Fruit fly (Drosophila melanogaster) whole organism, embryonic: Measurements from ENCODE around the gene CG4660.
A peak's percentile ranks its signal among the peaks of the same experiment; 100 is the strongest.

ENCODE experiments used
- Asciz ChIP-seq: fragments of 200-800 bp; sonication (Bioruptor generic); optimal IDR thresholded peaks from 2 replicates; lab custom pipeline; 2017; ENCODE audit warnings: missing biosample characterization, mild to moderate bottlenecking, missing genetic modification characterization, missing genetic modification reagents
- Awh ChIP-seq: fragments of 200-800 bp; sonication (Bioruptor generic); IDR thresholded peaks from 2 replicates; pipeline ENCODE4, ENCODE4 v1.3.6; 2022; ENCODE audit warnings: missing biosample characterization, missing genetic modification characterization
- B-H2 ChIP-seq: fragments of 200-800 bp; sonication (Bioruptor generic); optimal IDR thresholded peaks from 2 replicates; lab custom pipeline; 2018; ENCODE audit warnings: missing biosample characterization, mild to moderate bottlenecking, missing genetic modification characterization
- Bgb ChIP-seq: fragments of 200-800 bp; sonication (Bioruptor generic); IDR thresholded peaks from 2 replicates; pipeline ENCODE4 v1.3.6; 2022; ENCODE audit warnings: missing biosample characterization, missing genetic modification characterization; ENCODE audit not compliant: partially characterized antibody
- CG10267 ChIP-seq: fragments of 200-800 bp; sonication (Bioruptor generic); optimal IDR thresholded peaks from 2 replicates; lab custom pipeline; 2018; ENCODE audit warnings: missing biosample characterization, mild to moderate bottlenecking, missing genetic modification characterization, moderate library complexity
- CG10543 ChIP-seq: fragments of 200-800 bp; sonication (Bioruptor generic); optimal IDR thresholded peaks from 3 replicates; lab custom pipeline; 2017; ENCODE audit warnings: missing biosample characterization, mild to moderate bottlenecking, missing genetic modification characterization, moderate library complexity
- CG10979 ChIP-seq: fragments of 200-800 bp; sonication (Bioruptor generic); optimal IDR thresholded peaks from 2 replicates; lab custom pipeline; 2018; ENCODE audit warnings: missing biosample characterization, mild to moderate bottlenecking, missing genetic modification characterization, moderate library complexity
- CG11247 ChIP-seq: fragments of 200-800 bp; sonication (Bioruptor generic); IDR thresholded peaks from 2 replicates; pipeline ENCODE4 v1.3.6; 2022; ENCODE audit warnings: missing biosample characterization, missing genetic modification characterization
- CG12104 ChIP-seq: fragments of 200-800 bp; sonication (Bioruptor generic); optimal IDR thresholded peaks from 3 replicates; lab custom pipeline; 2016; ENCODE audit warnings: missing biosample characterization, missing genetic modification characterization
- CG1233 ChIP-seq: fragments of 200-800 bp; sonication (Bioruptor generic); optimal IDR thresholded peaks from 4 replicates; lab custom pipeline; 2018; ENCODE audit warnings: missing biosample characterization, mild to moderate bottlenecking, missing genetic modification characterization
- CG13624 ChIP-seq: fragments of 200-800 bp; sonication (Bioruptor generic); optimal IDR thresholded peaks from 2 replicates; lab custom pipeline; 2016; ENCODE audit warnings: missing biosample characterization, missing genetic modification characterization
- CG15073 ChIP-seq: fragments of 200-800 bp; sonication (Bioruptor generic); optimal IDR thresholded peaks from 2 replicates; lab custom pipeline; 2016; ENCODE audit warnings: missing biosample characterization, missing genetic modification characterization
- CG17186 ChIP-seq: fragments of 200-800 bp; sonication (Bioruptor generic); optimal IDR thresholded peaks from 3 replicates; lab custom pipeline; 2017; ENCODE audit warnings: missing biosample characterization, missing genetic modification reagents, missing genetic modification characterization
- CG1792 ChIP-seq: fragments of 200-800 bp; sonication (Bioruptor generic); optimal IDR thresholded peaks from 2 replicates; lab custom pipeline; 2016; ENCODE audit warnings: missing biosample characterization, missing genetic modification characterization
- CG3163 ChIP-seq: fragments of 200-800 bp; sonication (Bioruptor generic); optimal IDR thresholded peaks from 3 replicates; lab custom pipeline; 2016; ENCODE audit warnings: missing biosample characterization, missing genetic modification characterization
- CG3726 ChIP-seq: fragments of 200-800 bp; sonication (Bioruptor generic); IDR thresholded peaks from 3 replicates; pipeline ENCODE4, ENCODE4 v1.3.6; 2022; ENCODE audit warnings: missing biosample characterization, missing genetic modification characterization
- CG3847 ChIP-seq: fragments of 200-800 bp; sonication (Bioruptor generic); IDR thresholded peaks from 2 replicates; pipeline ENCODE4 v1.3.6; 2022; ENCODE audit warnings: missing biosample characterization, missing genetic modification characterization
- CG6254 ChIP-seq: fragments of 200-800 bp; sonication (Bioruptor generic); optimal IDR thresholded peaks from 3 replicates; lab custom pipeline; 2017; ENCODE audit warnings: mild to moderate bottlenecking, missing biosample characterization, missing genetic modification reagents, missing genetic modification characterization
- CG6813 ChIP-seq: fragments of 200-800 bp; sonication (Bioruptor generic); optimal IDR thresholded peaks from 2 replicates; lab custom pipeline; 2017; ENCODE audit warnings: missing biosample characterization, missing genetic modification characterization, mild to moderate bottlenecking, moderate library complexity, missing genetic modification reagents
- CG6854 ChIP-seq: fragments of 200-800 bp; sonication (Bioruptor generic); optimal IDR thresholded peaks from 3 replicates; lab custom pipeline; 2017; ENCODE audit warnings: missing biosample characterization, mild to moderate bottlenecking, missing genetic modification characterization
- CG9215 ChIP-seq: fragments of 200-800 bp; sonication (Bioruptor generic); IDR thresholded peaks from 2 replicates; pipeline ENCODE4 v1.3.6; 2022; ENCODE audit warnings: missing biosample characterization, missing genetic modification characterization
- Dll ChIP-seq: fragments of 200-800 bp; sonication (Bioruptor generic); IDR thresholded peaks from 4 replicates; pipeline ENCODE4 v1.3.6; 2022; ENCODE audit warnings: missing biosample characterization, missing genetic modification characterization; ENCODE audit not compliant: partially characterized antibody
- HLH54F ChIP-seq: fragments of 200-800 bp; sonication (Bioruptor generic); optimal IDR thresholded peaks from 3 replicates; lab custom pipeline; 2016; ENCODE audit warnings: missing biosample characterization, missing genetic modification characterization
- Lpt ChIP-seq: fragments of >200 bp; optimal IDR thresholded peaks from 2 replicates; lab custom pipeline; 2018; ENCODE audit warnings: missing biosample characterization, missing genetic modification characterization
- MESR4 ChIP-seq: fragments of 200-800 bp; sonication (Bioruptor generic); optimal IDR thresholded peaks from 2 replicates; lab custom pipeline; 2018; ENCODE audit warnings: missing biosample characterization, mild to moderate bottlenecking, missing genetic modification characterization, moderate library complexity
- Meics ChIP-seq: fragments of 200-800 bp; sonication (Bioruptor generic); optimal IDR thresholded peaks from 2 replicates; lab custom pipeline; 2017; ENCODE audit warnings: missing biosample characterization, mild to moderate bottlenecking, missing genetic modification characterization
- Oaz ChIP-seq: fragments of 200-800 bp; sonication (Bioruptor generic); IDR thresholded peaks from 2 replicates; pipeline ENCODE4 v1.3.6; 2022; ENCODE audit warnings: missing biosample characterization, missing genetic modification characterization
- Oli ChIP-seq: fragments of 200-800 bp; sonication (Bioruptor generic); optimal IDR thresholded peaks from 2 replicates; lab custom pipeline; 2018; ENCODE audit warnings: missing biosample characterization, mild to moderate bottlenecking, missing genetic modification characterization, moderate library complexity
- Optix ChIP-seq: fragments of 200-800 bp; sonication (Bioruptor generic); IDR thresholded peaks from 3 replicates; pipeline ENCODE4 v1.3.6; 2022; ENCODE audit warnings: missing biosample characterization, missing genetic modification characterization
- Sry-β ChIP-seq: fragments of 200-800 bp; sonication (Bioruptor generic); optimal IDR thresholded peaks from 2 replicates; lab custom pipeline; 2018; ENCODE audit warnings: missing biosample characterization, mild to moderate bottlenecking, missing genetic modification characterization, moderate library complexity
- ash1 ChIP-seq: fragments of 200-800 bp; sonication (Bioruptor generic); optimal IDR thresholded peaks from 2 replicates; lab custom pipeline; 2018; ENCODE audit warnings: missing biosample characterization, mild to moderate bottlenecking, missing genetic modification characterization
- br ChIP-seq: fragments of >200 bp; optimal IDR thresholded peaks from 2 replicates; lab custom pipeline; 2017
- btn ChIP-seq: fragments of 200-800 bp; sonication (Bioruptor generic); optimal IDR thresholded peaks from 2 replicates; lab custom pipeline; 2016; ENCODE audit warnings: missing biosample characterization, missing genetic modification characterization
- da ChIP-seq: fragments of 200-800 bp; sonication (Bioruptor generic); optimal IDR thresholded peaks from 2 replicates; lab custom pipeline; 2016; ENCODE audit warnings: missing biosample characterization, missing genetic modification characterization
- dan ChIP-seq: fragments of 200-800 bp; sonication (Bioruptor generic); IDR thresholded peaks from 2 replicates; pipeline ENCODE4 v1.3.6; 2022; ENCODE audit warnings: missing biosample characterization, missing genetic modification characterization
- dati ChIP-seq: fragments of 200-800 bp; sonication (Bioruptor generic); IDR thresholded peaks from 2 replicates; pipeline ENCODE4 v1.3.6; 2022; ENCODE audit warnings: missing biosample characterization, missing genetic modification characterization
- gcm2 ChIP-seq: fragments of 200-800 bp; sonication (Bioruptor generic); optimal IDR thresholded peaks from 2 replicates; lab custom pipeline; 2016; ENCODE audit warnings: missing biosample characterization, missing genetic modification characterization
- gsb-n ChIP-seq: fragments of 200-800 bp; sonication (Bioruptor generic); optimal IDR thresholded peaks from 3 replicates; lab custom pipeline; 2018; ENCODE audit warnings: missing biosample characterization, mild to moderate bottlenecking, missing genetic modification characterization
- h ChIP-seq: fragments of >200 bp; optimal IDR thresholded peaks from 2 replicates; lab custom pipeline; 2017
- hbn ChIP-seq: fragments of 200-800 bp; sonication (Bioruptor generic); IDR thresholded peaks from 2 replicates; pipeline ENCODE4 v1.3.6; 2022; ENCODE audit warnings: missing biosample characterization, missing genetic modification characterization; ENCODE audit not compliant: partially characterized antibody
- kah ChIP-seq: fragments of 200-800 bp; sonication (Bioruptor generic); optimal IDR thresholded peaks from 2 replicates; lab custom pipeline; 2018; ENCODE audit warnings: missing biosample characterization, mild to moderate bottlenecking, missing genetic modification characterization
- oc ChIP-seq: fragments of 200-800 bp; sonication (Bioruptor generic); optimal IDR thresholded peaks from 2 replicates; lab custom pipeline; 2018; ENCODE audit warnings: missing biosample characterization, mild to moderate bottlenecking, missing genetic modification characterization, moderate library complexity
- org-1 ChIP-seq: fragments of 200-800 bp; sonication (Bioruptor generic); optimal IDR thresholded peaks from 2 replicates; lab custom pipeline; 2017; ENCODE audit warnings: missing biosample characterization, missing genetic modification characterization
- pzg ChIP-seq: fragments of 200-800 bp; sonication (Bioruptor generic); optimal IDR thresholded peaks from 3 replicates; lab custom pipeline; 2018; ENCODE audit warnings: missing biosample characterization, mild to moderate bottlenecking, missing genetic modification characterization, moderate library complexity
- salm ChIP-seq: fragments of 200-800 bp; sonication (Bioruptor generic); optimal IDR thresholded peaks from 2 replicates; lab custom pipeline; 2018; ENCODE audit warnings: missing biosample characterization, mild to moderate bottlenecking, missing genetic modification characterization
- sc ChIP-seq, 3 experiments: fragments of >200 bp in 2 of 3; fragments of 200-800 bp in 1 of 3; sonication (Bioruptor generic) in 1 of 3; optimal IDR thresholded peaks; 2 replicates in 2 of 3; 3 replicates in 1 of 3; lab custom pipeline; 2017; ENCODE audit warnings: mild to moderate bottlenecking in 1 of 3, missing biosample characterization in 1 of 3, missing genetic modification characterization in 1 of 3, missing genetic modification reagents in 1 of 3
- sug ChIP-seq: fragments of 200-800 bp; optimal IDR thresholded peaks from 2 replicates; lab custom pipeline; 2019; ENCODE audit warnings: missing biosample characterization, mild to moderate bottlenecking, missing genetic modification characterization, moderate library complexity
- tio ChIP-seq: fragments of 200-800 bp; sonication (Bioruptor generic); optimal IDR thresholded peaks from 2 replicates; lab custom pipeline; 2017; ENCODE audit warnings: missing biosample characterization, missing genetic modification characterization, inconsistent platforms
- toy ChIP-seq: fragments of 200-800 bp; sonication (Bioruptor generic); IDR thresholded peaks from 2 replicates; pipeline ENCODE4 v1.3.6; 2022; ENCODE audit warnings: missing biosample characterization, missing genetic modification characterization
- trem ChIP-seq: fragments of 200-800 bp; optimal IDR thresholded peaks from 3 replicates; lab custom pipeline; 2019; ENCODE audit warnings: missing biosample characterization, mild to moderate bottlenecking, missing genetic modification characterization, moderate library complexity
- ttk ChIP-seq: fragments of 200-800 bp; sonication (Bioruptor generic); IDR thresholded peaks from 2 replicates; pipeline ENCODE4 v2.1.2; 2022; ENCODE audit warnings: missing biosample characterization, missing genetic modification characterization

The CG4660 gene

DNA sequence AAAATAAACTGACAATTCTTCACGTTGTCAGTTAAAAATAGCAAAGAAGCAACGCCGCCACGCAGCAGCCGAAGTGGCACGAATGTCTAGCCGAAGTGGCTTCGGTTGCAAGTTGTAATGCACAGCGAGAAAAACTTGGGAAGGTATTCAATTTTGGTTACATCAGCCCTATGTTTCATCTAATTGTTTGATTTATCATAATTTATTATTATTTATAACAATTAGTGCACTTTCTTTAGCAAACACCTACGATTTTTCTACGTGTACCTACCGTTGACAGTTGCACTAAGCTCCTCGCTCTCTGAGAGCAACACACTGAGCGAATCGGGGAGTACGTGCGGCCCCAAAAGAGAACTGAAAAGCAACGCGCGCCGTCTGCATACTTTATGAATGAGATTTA, 6.3 kb downstream of the CG4660 start, which contains the start of gene Tsp5D (continued):
- TF ChIP-seq Oli = peak; percentile 94
- TF ChIP-seq org-1 (GFP tag; lab: Kevin White, UChicago) = peak; percentile 85
- TF ChIP-seq CG13624 (GFP tag; lab: Kevin White, UChicago) = no peak
- no peak for TF ChIP-seq da
- peak; percentile 90 for TF ChIP-seq salm (tag; lab: Kevin White, UChicago)
- TF ChIP-seq MESR4 (GFP tag; lab: Kevin White, UChicago) = peak; percentile 23
- peak; percentile 50; the same call in 1 of the 2 replicates for TF ChIP-seq dan
- no peak for TF ChIP-seq B-H2
- no peak for TF ChIP-seq Bgb
- TF ChIP-seq oc = peak; percentile 95
- TF ChIP-seq sug = peak; percentile 67
- TF ChIP-seq br (lab: Kevin White, UChicago) = no peak
- TF ChIP-seq toy = peak; percentile 74
- no peak for TF ChIP-seq gcm2 (GFP tag; lab: Kevin White, UChicago)
- TF ChIP-seq CG3847 = peak; percentile 89
- peak; percentile 86 for TF ChIP-seq kah (GFP tag; lab: Kevin White, UChicago)
- TF ChIP-seq pzg (GFP tag; lab: Kevin White, UChicago) = no peak
- peak; percentile 89 for TF ChIP-seq CG1233 (GFP tag; lab: Kevin White, UChicago)
- TF ChIP-seq CG3163 (GFP tag; lab: Kevin White, UChicago) = no peak
- peak; percentile 83 for TF ChIP-seq Meics (GFP tag; lab: Kevin White, UChicago)
- TF ChIP-seq btn (GFP tag; lab: Kevin White, UChicago) = no peak
- TF ChIP-seq sc (optimal IDR thresholded peaks at IDR 0.05; lab: Kevin White, UChicago) = no peak
- TF ChIP-seq sc (GFP tag; optimal IDR thresholded peaks at IDR 0.05; lab: Kevin White, UChicago) = peak; percentile 92
- TF ChIP-seq Dll = no peak
- TF ChIP-seq CG6254 (GFP tag; lab: Kevin White, UChicago) = peak; percentile 92
- TF ChIP-seq Oaz (GFP tag; lab: Robert Waterston, UW) = peak; percentile 93
- TF ChIP-seq CG12104 = peak; percentile 86
- TF ChIP-seq Optix (GFP tag; lab: Robert Waterston, UW) = peak; percentile 95
- peak; percentile 49 for TF ChIP-seq CG10543 (GFP tag; lab: Kevin White, UChicago)
- peak; percentile 70 for TF ChIP-seq CG17186 (GFP tag; lab: Kevin White, UChicago)
- peak; percentile 33 for TF ChIP-seq CG1792 (GFP tag; lab: Kevin White, UChicago)
- TF ChIP-seq h (lab: Kevin White, UChicago) = no peak
- TF ChIP-seq tio (GFP tag; lab: Kevin White, UChicago) = peak; percentile 68
- TF ChIP-seq CG10267 (tag; lab: Kevin White, UChicago) = peak; percentile 85
- no peak for TF ChIP-seq hbn
- no peak for TF ChIP-seq Lpt (GFP tag; lab: Kevin White, UChicago)
- peak; percentile 91 for TF ChIP-seq gsb-n (tag; lab: Kevin White, UChicago)
- no peak for TF ChIP-seq ash1 (GFP tag; lab: Kevin White, UChicago)
- TF ChIP-seq CG10979 (tag; lab: Kevin White, UChicago) = peak; percentile 95
- peak; percentile 97 for TF ChIP-seq Awh (GFP tag; lab: Robert Waterston, UW)
- TF ChIP-seq CG6854 (GFP tag; lab: Kevin White, UChicago) = peak; percentile 66
- TF ChIP-seq Asciz (GFP tag; lab: Kevin White, UChicago) = peak; percentile 96
- TF ChIP-seq trem = peak; percentile 89
- TF ChIP-seq CG6813 (GFP tag; lab: Kevin White, UChicago) = peak; percentile 87
- TF ChIP-seq CG15073 (GFP tag; lab: Kevin White, UChicago) = peak; percentile 72
- TF ChIP-seq dati (GFP tag; lab: Robert Waterston, UW) = peak; percentile 86
- peak; percentile 54 for TF ChIP-seq Sry-β (GFP tag; lab: Kevin White, UChicago)
- peak; percentile 87 for TF ChIP-seq CG11247
- TF ChIP-seq CG9215 (GFP tag; lab: Robert Waterston, UW) = peak; percentile 76
- TF ChIP-seq ttk (GFP tag; lab: Robert Waterston, UW) = peak; percentile 97
- peak; percentile 90 for TF ChIP-seq CG3726 (GFP tag; lab: Robert Waterston, UW)
- TF ChIP-seq HLH54F (GFP tag; lab: Kevin White, UChicago) = peak; percentile 38
